Fruit fly (Drosophila melanogaster) whole organism, embryonic: ENCODE data around the gene CG32023.

Source experiments
- Adf1 ChIP-seq: fragments of 200-800 bp; sonication (Bioruptor generic); IDR thresholded peaks from 2 replicates; pipeline ENCODE4 v1.3.6; 2022; ENCODE audit warnings: missing biosample characterization, missing genetic modification characterization
- Awh ChIP-seq: fragments of 200-800 bp; sonication (Bioruptor generic); IDR thresholded peaks from 2 replicates; pipeline ENCODE4, ENCODE4 v1.3.6; 2022; ENCODE audit warnings: missing biosample characterization, missing genetic modification characterization
- CG10565 ChIP-seq: fragments of 200-800 bp; sonication (Bioruptor generic); optimal IDR thresholded peaks from 3 replicates; lab custom pipeline; 2016; ENCODE audit warnings: missing biosample characterization, mild to moderate bottlenecking, missing genetic modification characterization
- CG10654 ChIP-seq: fragments of 200-800 bp; sonication (Bioruptor generic); optimal IDR thresholded peaks from 2 replicates; lab custom pipeline; 2016; ENCODE audit warnings: missing biosample characterization, missing genetic modification characterization
- CG11398 ChIP-seq: fragments of 200-800 bp; sonication (Bioruptor generic); optimal IDR thresholded peaks from 2 replicates; lab custom pipeline; 2016; ENCODE audit warnings: missing biosample characterization, missing genetic modification characterization
- CG11695 ChIP-seq: fragments of 200-800 bp; sonication (Bioruptor generic); IDR thresholded peaks from 3 replicates; pipeline ENCODE4 v1.3.6; 2022; ENCODE audit warnings: missing biosample characterization, missing genetic modification characterization
- CG12219 ChIP-seq: fragments of 200-800 bp; sonication (Bioruptor generic); optimal IDR thresholded peaks from 3 replicates; lab custom pipeline; 2018; ENCODE audit warnings: missing biosample characterization, mild to moderate bottlenecking, missing genetic modification characterization
- CG1233 ChIP-seq: fragments of 200-800 bp; sonication (Bioruptor generic); optimal IDR thresholded peaks from 4 replicates; lab custom pipeline; 2018; ENCODE audit warnings: missing biosample characterization, mild to moderate bottlenecking, missing genetic modification characterization
- CG12659 ChIP-seq: fragments of 200-800 bp; sonication (Bioruptor generic); optimal IDR thresholded peaks from 3 replicates; lab custom pipeline; 2017; ENCODE audit warnings: mild to moderate bottlenecking, missing biosample characterization, missing genetic modification reagents, missing genetic modification characterization
- CG13287 ChIP-seq: fragments of 200-800 bp; sonication (Bioruptor generic); IDR thresholded peaks from 2 replicates; pipeline ENCODE4 v1.3.6; 2022; ENCODE audit warnings: missing biosample characterization, missing genetic modification characterization; ENCODE audit not compliant: partially characterized antibody
- CG15269 ChIP-seq: fragments of 200-800 bp; sonication (Bioruptor generic); optimal IDR thresholded peaks from 2 replicates; lab custom pipeline; 2018; ENCODE audit warnings: missing biosample characterization, mild to moderate bottlenecking, missing genetic modification characterization, moderate library complexity
- CG1529 ChIP-seq: fragments of 200-800 bp; sonication (Bioruptor generic); optimal IDR thresholded peaks from 3 replicates; lab custom pipeline; 2018; ENCODE audit warnings: missing biosample characterization, missing genetic modification characterization
- CG15514 ChIP-seq: fragments of 200-800 bp; sonication (Bioruptor generic); optimal IDR thresholded peaks from 3 replicates; lab custom pipeline; 2017; ENCODE audit warnings: missing biosample characterization, missing genetic modification characterization, mild to moderate bottlenecking, moderate library complexity, missing genetic modification reagents
- CG17385 ChIP-seq: fragments of 200-800 bp; sonication (Bioruptor generic); optimal IDR thresholded peaks from 3 replicates; lab custom pipeline; 2018; ENCODE audit warnings: missing biosample characterization, mild to moderate bottlenecking, missing genetic modification characterization
- CG17829 ChIP-seq: fragments of 200-800 bp; optimal IDR thresholded peaks from 2 replicates; lab custom pipeline; 2019; ENCODE audit warnings: missing biosample characterization, mild to moderate bottlenecking, missing genetic modification characterization, moderate library complexity
- CG2712 ChIP-seq: fragments of 200-800 bp; optimal IDR thresholded peaks from 3 replicates; lab custom pipeline; 2019; ENCODE audit warnings: missing biosample characterization, mild to moderate bottlenecking, missing genetic modification characterization, moderate library complexity
- CG3995 ChIP-seq: fragments of 200-800 bp; sonication (Bioruptor generic); optimal IDR thresholded peaks from 3 replicates; lab custom pipeline; 2016; ENCODE audit warnings: missing biosample characterization, missing genetic modification characterization
- CG4617 ChIP-seq: fragments of 200-800 bp; sonication (Bioruptor generic); optimal IDR thresholded peaks from 3 replicates; lab custom pipeline; 2016; ENCODE audit warnings: missing biosample characterization, missing genetic modification characterization, borderline replicate concordance
- CG8281 ChIP-seq: fragments of 200-800 bp; sonication (Bioruptor generic); optimal IDR thresholded peaks from 2 replicates; lab custom pipeline; 2018; ENCODE audit warnings: missing biosample characterization, mild to moderate bottlenecking, missing genetic modification characterization, moderate library complexity
- CG8924 ChIP-seq: fragments of 200-800 bp; optimal IDR thresholded peaks from 3 replicates; lab custom pipeline; 2019; ENCODE audit warnings: missing biosample characterization, mild to moderate bottlenecking, missing genetic modification characterization, moderate library complexity
- CrebB ChIP-seq: fragments of 200-800 bp; sonication (Bioruptor generic); optimal IDR thresholded peaks from 3 replicates; lab custom pipeline; 2018; ENCODE audit warnings: missing biosample characterization, mild to moderate bottlenecking, missing genetic modification characterization
- Deaf1 ChIP-seq: fragments of 200-800 bp; optimal IDR thresholded peaks from 3 replicates; lab custom pipeline; 2019; ENCODE audit warnings: missing biosample characterization, mild to moderate bottlenecking, missing genetic modification characterization, moderate library complexity
- Dip3 ChIP-seq: fragments of 200-800 bp; sonication (Bioruptor generic); optimal IDR thresholded peaks from 3 replicates; lab custom pipeline; 2016; ENCODE audit warnings: missing biosample characterization, missing genetic modification characterization
- Doc3 ChIP-seq: fragments of 200-800 bp; sonication (Bioruptor generic); IDR thresholded peaks from 3 replicates; pipeline ENCODE4 v1.3.6; 2022; ENCODE audit warnings: missing biosample characterization, missing genetic modification characterization; ENCODE audit not compliant: partially characterized antibody
- E2f2 ChIP-seq: fragments of 200-800 bp; sonication (Bioruptor generic); IDR thresholded peaks from 2 replicates; pipeline ENCODE4 v1.3.6; 2022; ENCODE audit warnings: missing biosample characterization, missing genetic modification characterization
- Ets97D ChIP-seq: fragments of 200-800 bp; sonication (Bioruptor generic); optimal IDR thresholded peaks from 3 replicates; lab custom pipeline; 2016; ENCODE audit warnings: missing biosample characterization, missing genetic modification characterization
- H2.0 ChIP-seq: fragments of 200-800 bp; sonication (Bioruptor generic); IDR thresholded peaks from 2 replicates; pipeline ENCODE4 v1.3.6; 2022; ENCODE audit warnings: missing biosample characterization, missing genetic modification characterization
- Hmr ChIP-seq: fragments of 200-800 bp; sonication (Bioruptor generic); optimal IDR thresholded peaks from 3 replicates; lab custom pipeline; 2017; ENCODE audit warnings: mild to moderate bottlenecking, missing biosample characterization, missing genetic modification reagents, missing genetic modification characterization
- Myb ChIP-seq: fragments of 200-800 bp; sonication (Bioruptor generic); optimal IDR thresholded peaks from 2 replicates; lab custom pipeline; 2016; ENCODE audit warnings: missing biosample characterization, missing genetic modification characterization
- NFAT ChIP-seq: fragments of 200-800 bp; sonication (Bioruptor generic); IDR thresholded peaks from 2 replicates; pipeline ENCODE4 v1.3.6; 2022; ENCODE audit warnings: missing biosample characterization, missing genetic modification characterization
- Neu2 ChIP-seq: fragments of 200-800 bp; sonication (Bioruptor generic); optimal IDR thresholded peaks from 3 replicates; lab custom pipeline; 2016; ENCODE audit warnings: missing biosample characterization, missing genetic modification characterization, borderline replicate concordance
- Oaz ChIP-seq: fragments of 200-800 bp; sonication (Bioruptor generic); IDR thresholded peaks from 2 replicates; pipeline ENCODE4 v1.3.6; 2022; ENCODE audit warnings: missing biosample characterization, missing genetic modification characterization
- Poxn ChIP-seq: fragments of 200-800 bp; sonication (Bioruptor generic); IDR thresholded peaks from 2 replicates; pipeline ENCODE4 v1.3.6; 2022; ENCODE audit warnings: missing biosample characterization, missing genetic modification characterization
- Stat92E ChIP-seq, 3 experiments: fragments of >200 bp in 2 of 3; fragments of 200-800 bp in 1 of 3; sonication (Bioruptor generic) in 1 of 3; optimal IDR thresholded peaks; 2 replicates each; lab custom pipeline; 2017 to 2019; ENCODE audit warnings: missing biosample characterization in 3 of 3, missing genetic modification characterization in 3 of 3, mild to moderate bottlenecking in 1 of 3, moderate library complexity in 1 of 3
- TFAM ChIP-seq: fragments of 200-800 bp; sonication (Bioruptor generic); optimal IDR thresholded peaks from 2 replicates; lab custom pipeline; 2017; ENCODE audit warnings: missing biosample characterization, missing genetic modification characterization, inconsistent platforms
- Xbp1 ChIP-seq: fragments of 200-800 bp; sonication (Bioruptor generic); optimal IDR thresholded peaks from 3 replicates; lab custom pipeline; 2016; ENCODE audit warnings: missing biosample characterization, mild to moderate bottlenecking, missing genetic modification characterization
- Xrp1 ChIP-seq: fragments of 200-800 bp; sonication (Bioruptor generic); IDR thresholded peaks from 2 replicates; pipeline ENCODE4 v1.3.6; 2022; ENCODE audit warnings: missing biosample characterization, missing genetic modification characterization
- bbx ChIP-seq: fragments of 200-800 bp; sonication (Bioruptor generic); IDR thresholded peaks from 2 replicates; pipeline ENCODE4 v1.3.6; 2022; ENCODE audit warnings: missing biosample characterization, missing genetic modification characterization; ENCODE audit not compliant: partially characterized antibody
- cwo ChIP-seq: fragments of 200-800 bp; sonication (Bioruptor generic); optimal IDR thresholded peaks from 3 replicates; lab custom pipeline; 2017; ENCODE audit warnings: missing biosample characterization, missing genetic modification characterization, mild to moderate bottlenecking, moderate library complexity, missing genetic modification reagents
- jumu ChIP-seq: fragments of 200-800 bp; sonication (Bioruptor generic); optimal IDR thresholded peaks from 3 replicates; lab custom pipeline; 2016; ENCODE audit warnings: missing biosample characterization, missing genetic modification characterization
- peb ChIP-seq: fragments of 200-800 bp; sonication (Bioruptor generic); IDR thresholded peaks from 2 replicates; pipeline ENCODE4 v1.3.6; 2022; ENCODE audit warnings: missing biosample characterization, missing genetic modification characterization
- tap ChIP-seq: fragments of 200-800 bp; optimal IDR thresholded peaks from 3 replicates; lab custom pipeline; 2019; ENCODE audit warnings: missing biosample characterization, mild to moderate bottlenecking, missing genetic modification characterization, moderate library complexity
- tgo ChIP-seq: fragments of 200-800 bp; sonication (Bioruptor generic); IDR thresholded peaks from 3 replicates; pipeline ENCODE4 v1.3.6; 2022; ENCODE audit warnings: missing biosample characterization, missing genetic modification characterization
- tin ChIP-seq: fragments of 200-800 bp; sonication (Bioruptor generic); optimal IDR thresholded peaks from 3 replicates; lab custom pipeline; 2016; ENCODE audit warnings: missing biosample characterization, missing genetic modification characterization
- unc-4 ChIP-seq: fragments of 200-800 bp; sonication (Bioruptor generic); IDR thresholded peaks from 2 replicates; pipeline ENCODE4 v1.3.6; 2022; ENCODE audit warnings: missing biosample characterization, missing genetic modification characterization; ENCODE audit not compliant: partially characterized antibody
- vfl ChIP-seq: fragments of 200-800 bp; sonication (Bioruptor generic); optimal IDR thresholded peaks from 2 replicates; lab custom pipeline; 2016; ENCODE audit warnings: missing biosample characterization, missing genetic modification characterization
- zen2 ChIP-seq: fragments of 200-800 bp; sonication (Bioruptor generic); IDR thresholded peaks from 3 replicates; pipeline ENCODE4 v1.3.6; 2022; ENCODE audit warnings: missing biosample characterization, missing genetic modification characterization; ENCODE audit not compliant: partially characterized antibody
- zfh1 ChIP-seq: fragments of 200-800 bp; sonication (Bioruptor generic); IDR thresholded peaks from 3 replicates; pipeline ENCODE4 v1.3.6; 2022; ENCODE audit warnings: missing biosample characterization, missing genetic modification characterization

CG32023 gene

DNA sequence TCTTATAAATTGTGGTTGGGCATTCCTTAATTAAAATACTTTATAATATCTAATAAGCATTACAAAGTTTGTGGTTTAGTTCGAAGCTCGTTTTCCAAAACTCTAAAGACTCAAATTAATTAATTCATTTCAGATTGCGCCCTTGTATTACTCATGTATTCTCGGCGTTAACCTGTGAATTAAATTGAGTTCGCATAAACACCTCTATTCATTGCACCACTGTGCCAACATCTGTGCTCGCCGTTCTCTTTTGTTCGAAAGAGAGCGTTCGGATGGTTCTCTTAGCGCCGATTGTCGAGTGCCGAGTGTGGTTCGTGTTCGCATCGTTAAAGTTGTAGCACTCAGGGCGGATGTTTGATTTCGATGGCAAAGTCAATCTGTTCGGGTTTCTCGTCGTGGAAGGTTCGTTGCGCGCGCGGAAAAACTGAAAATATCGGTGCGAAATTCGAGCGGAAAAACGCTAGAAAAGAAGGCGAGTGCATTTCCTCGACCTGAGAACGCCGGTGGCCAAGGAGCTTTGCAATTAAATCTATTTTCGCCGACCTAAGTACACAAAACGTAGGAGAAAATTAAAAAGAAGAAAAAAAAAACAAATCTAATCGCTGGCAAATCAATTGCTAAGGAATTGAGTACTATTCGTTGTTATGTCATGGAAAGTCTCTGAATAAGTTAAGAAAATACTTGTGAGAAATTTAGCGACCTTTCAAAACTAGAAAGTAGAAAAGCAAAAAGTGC is 23.3 kb upstream of the CG32023 start, which contains the start of gene dally (continued):
- no peak for TF ChIP-seq jumu (GFP tag; lab: Kevin White, UChicago)
- TF ChIP-seq bbx (GFP tag; lab: Robert Waterston, UW), result peak; percentile 62; the same call in 1 of the 2 replicates
- no peak for TF ChIP-seq Awh (GFP tag; lab: Robert Waterston, UW)
- TF ChIP-seq H2.0 (GFP tag; lab: Robert Waterston, UW), result peak; percentile 33; the same call in 1 of the 2 replicates
- peak; percentile 42; the same call in 1 of the 2 replicates for TF ChIP-seq unc-4
- no peak for TF ChIP-seq CG3995 (GFP tag; lab: Kevin White, UChicago)
- TF ChIP-seq Neu2, result no peak
- 0 out of 2 replicates have a peak, but pooled peaks have one; percentile 24 for TF ChIP-seq NFAT (GFP tag; lab: Robert Waterston, UW)
- TF ChIP-seq CG10565 (GFP tag; lab: Kevin White, UChicago), result no peak
- peak; percentile 41 for TF ChIP-seq CG17385 (GFP tag; lab: Kevin White, UChicago)
- TF ChIP-seq vfl (GFP tag; lab: Kevin White, UChicago), result no peak
- TF ChIP-seq CG15269 (tag; lab: Kevin White, UChicago), result peak; percentile 1
- 0 out of 2 replicates have a peak, but pooled peaks have one; percentile 26 for TF ChIP-seq peb (GFP tag; lab: Robert Waterston, UW)
- peak; percentile 2 for TF ChIP-seq tap (tag; lab: Kevin White, UChicago)
- peak; percentile 19 for TF ChIP-seq CG12219 (GFP tag; lab: Kevin White, UChicago)
- TF ChIP-seq CG11695 (GFP tag; lab: Robert Waterston, UW), result peak; percentile 36; the same call in 1 of the 3 replicates
- peak; percentile 13 for TF ChIP-seq tin (GFP tag; lab: Kevin White, UChicago)
- no peak for TF ChIP-seq Poxn (GFP tag; lab: Robert Waterston, UW)
- TF ChIP-seq Stat92E (GFP tag; optimal IDR thresholded peaks at IDR 0.05; lab: Kevin White, UChicago), result peak in 1 of 3 experiments; percentile 18
- TF ChIP-seq CG11398 (GFP tag; lab: Kevin White, UChicago), result peak; percentile 3
- peak; percentile 3 for TF ChIP-seq CG12659 (GFP tag; lab: Kevin White, UChicago)
- no peak for TF ChIP-seq cwo (GFP tag; lab: Kevin White, UChicago)
- no peak; the same call in 1 of the 2 replicates for TF ChIP-seq E2f2
- no peak for TF ChIP-seq Doc3 (GFP tag; lab: Robert Waterston, UW)
- TF ChIP-seq CG2712 (tag; lab: Kevin White, UChicago), result peak; percentile 37
- TF ChIP-seq TFAM (GFP tag; lab: Kevin White, UChicago), result no peak
- no peak for TF ChIP-seq Myb (GFP tag; lab: Kevin White, UChicago)
- peak; percentile 51 for TF ChIP-seq CG15514 (GFP tag; lab: Kevin White, UChicago)
- TF ChIP-seq CG4617 (GFP tag; lab: Kevin White, UChicago), result no peak
- peak; percentile 10 for TF ChIP-seq Ets97D
- TF ChIP-seq CrebB (tag; lab: Kevin White, UChicago), result peak; percentile 27
- TF ChIP-seq Dip3 (GFP tag; lab: Kevin White, UChicago), result no peak
- no peak for TF ChIP-seq CG10654 (GFP tag; lab: Kevin White, UChicago)
- 0 out of 2 replicates have a peak, but pooled peaks have one; percentile 19 for TF ChIP-seq Xrp1 (GFP tag; lab: Robert Waterston, UW)
- no peak for TF ChIP-seq CG1529 (GFP tag; lab: Kevin White, UChicago)
- TF ChIP-seq CG13287, result peak; percentile 70
- peak; percentile 31 for TF ChIP-seq CG8281
- TF ChIP-seq Oaz (GFP tag; lab: Robert Waterston, UW), result no peak
- peak; percentile 50 for TF ChIP-seq Hmr (GFP tag; lab: Kevin White, UChicago)
- peak; percentile 57; the same call in 2 of the 3 replicates for TF ChIP-seq zfh1 (GFP tag; lab: Robert Waterston, UW)
- TF ChIP-seq Xbp1, result no peak
- no peak for TF ChIP-seq CG8924 (tag; lab: Kevin White, UChicago)
- TF ChIP-seq CG17829 (tag; lab: Kevin White, UChicago), result peak; percentile 31
- TF ChIP-seq zen2, result peak; percentile 62; the same call in 1 of the 3 replicates
- TF ChIP-seq Deaf1 (tag; lab: Kevin White, UChicago), result peak; percentile 100
- TF ChIP-seq Adf1, result peak; percentile 35; the same call in 1 of the 2 replicates
- TF ChIP-seq tgo (GFP tag; lab: Robert Waterston, UW), result no peak; the same call in 2 of the 3 replicates
- no peak for TF ChIP-seq CG1233 (GFP tag; lab: Kevin White, UChicago)
